Fruit fly (Drosophila melanogaster) whole organism, adult: ENCODE results near the gene TotX.

Experiments
- CG11617 ChIP-seq: fragments of 200-800 bp; sonication (Bioruptor generic); optimal IDR thresholded peaks from 2 replicates; lab custom pipeline; 2017; ENCODE audit warnings: mild to moderate bottlenecking, missing biosample characterization, missing genetic modification reagents, missing genetic modification characterization
- CG14711 ChIP-seq: fragments of 200-800 bp; sonication (Bioruptor generic); optimal IDR thresholded peaks from 2 replicates; lab custom pipeline; 2018; ENCODE audit warnings: missing biosample characterization, mild to moderate bottlenecking, missing genetic modification characterization, moderate library complexity
- CG1620 ChIP-seq: fragments of 200-800 bp; sonication (Bioruptor generic); optimal IDR thresholded peaks from 2 replicates; lab custom pipeline; 2016; ENCODE audit warnings: missing biosample characterization, missing genetic modification characterization
- CG7045 ChIP-seq: fragments of 200-800 bp; sonication (Bioruptor generic); optimal IDR thresholded peaks from 2 replicates; lab custom pipeline; 2017; ENCODE audit warnings: missing biosample characterization, mild to moderate bottlenecking, missing genetic modification characterization
- CG7101 ChIP-seq: fragments of 200-800 bp; sonication (Bioruptor generic); optimal IDR thresholded peaks from 2 replicates; lab custom pipeline; 2018; ENCODE audit warnings: missing biosample characterization, mild to moderate bottlenecking, missing genetic modification characterization, moderate library complexity
- Hr96 ChIP-seq: fragments of 200-800 bp; sonication (Bioruptor generic); optimal IDR thresholded peaks from 2 replicates; lab custom pipeline; 2016; ENCODE audit warnings: missing biosample characterization, missing genetic modification characterization
- kay ChIP-seq: fragments of 200-800 bp; sonication (Bioruptor generic); peaks from one replicate; lab custom pipeline; 2016; ENCODE audit warnings: missing biosample characterization, missing genetic modification characterization, borderline replicate concordance
- ovo ChIP-seq: fragments of 200-800 bp; sonication (Bioruptor generic); optimal IDR thresholded peaks from 2 replicates; lab custom pipeline; 2016; ENCODE audit warnings: missing biosample characterization, missing genetic modification characterization
- pad ChIP-seq: fragments of 200-800 bp; sonication (Bioruptor generic); optimal IDR thresholded peaks from 3 replicates; lab custom pipeline; 2017; ENCODE audit warnings: missing biosample characterization, missing genetic modification characterization, mild to moderate bottlenecking, moderate library complexity, missing genetic modification reagents
- tj ChIP-seq: fragments of 200-800 bp; sonication (Bioruptor generic); optimal IDR thresholded peaks from 3 replicates; lab custom pipeline; 2017; ENCODE audit warnings: missing biosample characterization, mild to moderate bottlenecking, missing genetic modification characterization, moderate library complexity

dm6 chr3R:20877436-20877835 lies 27.9 kb downstream of the TotX start, which contains the start of gene TotZ:
- TF ChIP-seq tj (GFP tag; lab: Kevin White, UChicago) (no peak), CG1620 (GFP tag; lab: Kevin White, UChicago) (no peak), CG7045 (GFP tag; lab: Kevin White, UChicago) (no peak), CG11617 (GFP tag; lab: Kevin White, UChicago) (no peak), kay (no peak), CG14711 (no peak), Hr96 (GFP tag; lab: Kevin White, UChicago) (no peak), CG7101 (tag; lab: Kevin White, UChicago) (no peak), ovo (no peak), pad (no peak)
